In genomic region chrIII:11853533-11853932, ce11 we compare ENCODE assay signal across 2 worm cellular contexts.
TF ChIP-seq lines count a peak whose summit lies in the region.

No protein-coding gene starts in this region.

TF ChIP-seq in whole organism, L4 larva, 104 proteins besides CTCF, POLR2A, EP300 and RAD21:
- TF ChIP-seq unc-62 (GFP tag; optimal IDR thresholded peaks at IDR 0.05 in 1 of 2; lab: Kevin White, UChicago) (peak in 1 of 2 experiments; percentile 73), unc-62 (tag; optimal IDR thresholded peaks at IDR 0.05; lab: Kevin White, UChicago) (no peak), set-16 (GFP tag; IDR thresholded peaks at IDR 0.05; lab: Robert Waterston, UW) (peak; percentile 48), T26A8.4 (GFP tag; IDR thresholded peaks at IDR 0.05; lab: Robert Waterston, UW) (no peak)

TF ChIP-seq in whole organism, young adult, 124 proteins besides CTCF, POLR2A, EP300 and RAD21:
- TF ChIP-seq tbp1 (GFP tag; optimal IDR thresholded peaks at IDR 0.05; lab: Kevin White, UChicago) = no peak
- TF ChIP-seq mel-28 (tag; optimal IDR thresholded peaks at IDR 0.05; lab: Kevin White, UChicago; ENCODE audit: borderline replicate concordance) = no peak
- no peak for TF ChIP-seq tlf-1 (GFP tag; optimal IDR thresholded peaks at IDR 0.05; lab: Kevin White, UChicago)
- no peak for TF ChIP-seq die-1 (tag; optimal IDR thresholded peaks at IDR 0.05; lab: Kevin White, UChicago)
- peak; percentile 60; the same call in 1 of the 2 replicates for TF ChIP-seq zfh-2 (GFP tag; conservative IDR thresholded peaks at IDR 0.05; lab: Robert Waterston, UW)
